Fruit fly (Drosophila melanogaster) whole organism, larva: ENCODE results near the gene mRpL17.

Experiments used
- noc ChIP-seq: fragments of 200-800 bp; sonication (Bioruptor generic); optimal IDR thresholded peaks from 3 replicates; lab custom pipeline; 2019; ENCODE audit warnings: missing biosample characterization, mild to moderate bottlenecking, missing genetic modification characterization, moderate library complexity

The mRpL17 gene

dm6 chr3L:264378-265151, at the start of gene mRpL17, which contains the start of gene Tudor-SN:
TSS of gene mRpL17 (plus strand) at chr3L:264779.
TSS of gene Tudor-SN (minus strand) at chr3L:264380.
- TF ChIP-seq noc (tag; lab: Kevin White, UChicago) = peak; percentile 38

dm6 chr3L:216325-216724, 48.3 kb upstream of the mRpL17 start, which contains the start of gene Kaz1-ORFB:
TSS of gene Kaz1-ORFB (plus strand) at chr3L:216625.
- TF ChIP-seq noc (tag; lab: Kevin White, UChicago) = no peak

- TF ChIP-seq noc (tag; lab: Kevin White, UChicago) = no peak
Observed at dm6 chr3L:217480-218118, 47.0 kb upstream of the mRpL17 start, which contains the start of gene CG13877. TSS of gene CG13877 (plus strand) at chr3L:218068.

dm6 chr3L:223019-223902, 41.3 kb upstream of the mRpL17 start, which contains the start of the genes pyx and CG33229:
TSS of gene pyx (minus strand) at chr3L:223069.
TSS of gene CG33229 (plus strand) at chr3L:223852.
- peak; percentile 64 for TF ChIP-seq noc (tag; lab: Kevin White, UChicago)

dm6 chr3L:224004-224951, 40.3 kb upstream of the mRpL17 start:
- no peak for TF ChIP-seq noc (tag; lab: Kevin White, UChicago)

- TF ChIP-seq noc (tag; lab: Kevin White, UChicago) = no peak
Observed at dm6 chr3L:225120-225519, 39.5 kb upstream of the mRpL17 start.

- no peak for TF ChIP-seq noc (tag; lab: Kevin White, UChicago)
Observed at dm6 chr3L:231504-231903, 33.1 kb upstream of the mRpL17 start, which contains the start of gene CG42846. TSS of gene CG42846 (minus strand) at chr3L:231604.

- TF ChIP-seq noc (tag; lab: Kevin White, UChicago) = no peak
Observed at dm6 chr3L:232267-232666, 32.3 kb upstream of the mRpL17 start, which contains the start of gene CG34454. TSS of gene CG34454 (minus strand) at chr3L:232350.

dm6 chr3L:233251-233650, 31.3 kb upstream of the mRpL17 start, which contains the start of gene CG34453:
TSS of gene CG34453 (minus strand) at chr3L:233351.
- no peak for TF ChIP-seq noc (tag; lab: Kevin White, UChicago)

dm6 chr3L:234337-234736, 30.2 kb upstream of the mRpL17 start:
- TF ChIP-seq noc (tag; lab: Kevin White, UChicago) = no peak

- no peak for TF ChIP-seq noc (tag; lab: Kevin White, UChicago)
Observed at dm6 chr3L:246644-247199, 17.9 kb upstream of the mRpL17 start.

- TF ChIP-seq noc (tag; lab: Kevin White, UChicago) = no peak
Observed at dm6 chr3L:247482-248225, 16.9 kb upstream of the mRpL17 start, which contains the start of gene mthl14. TSS of gene mthl14 (plus strand) at chr3L:247491.

dm6 chr3L:248226-248758, 16.3 kb upstream of the mRpL17 start:
- TF ChIP-seq noc (tag; lab: Kevin White, UChicago) = no peak
